Worm (Caenorhabditis elegans): ENCODE results near the gene F31F7.2.

Gene F31F7.2

ce11 chrV:6243260-6243659 is 27.4 kb upstream of the F31F7.2 start (continued):
- TF ChIP-seq attf-4 (tag; optimal IDR thresholded peaks at IDR 0.05) = no peak
- TF ChIP-seq zip-11 (GFP tag; IDR thresholded peaks at IDR 0.05) = no peak
- TF ChIP-seq hif-1 (tag; optimal IDR thresholded peaks at IDR 0.05) = peak in 1 of 2 experiments; percentile 58
- no peak for TF ChIP-seq rbr-2 (tag; optimal IDR thresholded peaks at IDR 0.05)
- no peak for TF ChIP-seq cey-2 (tag; optimal IDR thresholded peaks at IDR 0.05; ENCODE audit: borderline replicate concordance, insufficient read depth)
- no peak for TF ChIP-seq lsy-2 (tag; optimal IDR thresholded peaks at IDR 0.05)
- no peak for TF ChIP-seq ceh-62 (tag; optimal IDR thresholded peaks at IDR 0.05)
- TF ChIP-seq lin-15B (tag; optimal IDR thresholded peaks at IDR 0.05) = no peak
- TF ChIP-seq snpc-1.2 (GFP tag; IDR thresholded peaks at IDR 0.05) = no peak
- TF ChIP-seq Y48G9A.11 (GFP tag; IDR thresholded peaks at IDR 0.05) = no peak
- 0 out of 2 replicates have a peak, but pooled peaks have one; percentile 45 for TF ChIP-seq pha-4 (GFP tag; IDR thresholded peaks at IDR 0.05)
- no peak for TF ChIP-seq pha-4 (tag; optimal IDR thresholded peaks at IDR 0.05)
- TF ChIP-seq hmg-1.1 (GFP tag; IDR thresholded peaks at IDR 0.05) = no peak
- TF ChIP-seq Y5F2A.4 (GFP tag; optimal IDR thresholded peaks at IDR 0.05) = no peak
- no peak for TF ChIP-seq madf-9 (GFP tag; conservative IDR thresholded peaks at IDR 0.05)
- TF ChIP-seq fkh-10 (GFP tag; optimal IDR thresholded peaks at IDR 0.05) = no peak
- TF ChIP-seq zfp-2 (tag; optimal IDR thresholded peaks at IDR 0.05) = no peak
- TF ChIP-seq ceh-28 (tag; optimal IDR thresholded peaks at IDR 0.05) = no peak
- no peak for TF ChIP-seq T26A8.4 (GFP tag; IDR thresholded peaks at IDR 0.05)
- TF ChIP-seq nhr-11 (tag; optimal IDR thresholded peaks at IDR 0.05) = no peak
- TF ChIP-seq hlh-30 (tag; optimal IDR thresholded peaks at IDR 0.05; ENCODE audit: insufficient read depth) = peak; percentile 68
- 0 out of 2 replicates have a peak, but pooled peaks have one; percentile 20 for TF ChIP-seq nhr-41 (GFP tag; IDR thresholded peaks at IDR 0.05)
- TF ChIP-seq Y75B8A.6 (GFP tag; IDR thresholded peaks at IDR 0.05) = no peak
- TF ChIP-seq lir-3 (tag; optimal IDR thresholded peaks at IDR 0.05) = no peak
- TF ChIP-seq dmd-8 (GFP tag; IDR thresholded peaks at IDR 0.05) = no peak
- TF ChIP-seq mes-2 (tag; optimal IDR thresholded peaks at IDR 0.05; ENCODE audit: poor library complexity, severe bottlenecking) = peak; percentile 42
- no peak for TF ChIP-seq egl-27 (tag; optimal IDR thresholded peaks at IDR 0.05)
- TF ChIP-seq ZK546.5 (tag; optimal IDR thresholded peaks at IDR 0.05) = no peak
- no peak for TF ChIP-seq dpl-1 (GFP tag; optimal IDR thresholded peaks at IDR 0.05)
- no peak for TF ChIP-seq lin-38 (GFP tag; IDR thresholded peaks at IDR 0.05)
- TF ChIP-seq Y105C5A.15 (GFP tag; IDR thresholded peaks at IDR 0.05) = no peak
- no peak for TF ChIP-seq snpc-4 (tag; optimal IDR thresholded peaks at IDR 0.05)
- no peak for TF ChIP-seq R02D3.7 (tag; optimal IDR thresholded peaks at IDR 0.05)
- no peak for TF ChIP-seq gei-8 (GFP tag; optimal IDR thresholded peaks at IDR 0.05)
- TF ChIP-seq ztf-11 (tag; optimal IDR thresholded peaks at IDR 0.05) = no peak
- peak; percentile 25 for TF ChIP-seq nhr-102 (tag; optimal IDR thresholded peaks at IDR 0.05)
- TF ChIP-seq zip-2 (tag; optimal IDR thresholded peaks at IDR 0.05) = no peak
- TF ChIP-seq ztf-7 (tag; optimal IDR thresholded peaks at IDR 0.05) = no peak
- no peak for TF ChIP-seq saeg-2 (GFP tag; IDR thresholded peaks at IDR 0.05)
- peak; percentile 74 for TF ChIP-seq nhr-28 (tag; optimal IDR thresholded peaks at IDR 0.05)
- no peak for TF ChIP-seq duxl-1 (tag; optimal IDR thresholded peaks at IDR 0.05; ENCODE audit: poor library complexity)
- TF ChIP-seq php-3 (GFP tag; IDR thresholded peaks at IDR 0.05) = peak; percentile 91
- TF ChIP-seq lin-39 (tag; optimal IDR thresholded peaks at IDR 0.05) = no peak
- TF ChIP-seq unc-39 (tag; optimal IDR thresholded peaks at IDR 0.05) = no peak
- no peak for TF ChIP-seq daf-12 (tag; optimal IDR thresholded peaks at IDR 0.05)
- no peak for TF ChIP-seq ama-1 (optimal IDR thresholded peaks at IDR 0.05)
- no peak for TF ChIP-seq nhr-25 (tag; optimal IDR thresholded peaks at IDR 0.05; ENCODE audit: borderline replicate concordance, insufficient read depth)
- TF ChIP-seq tag-97 (GFP tag; IDR thresholded peaks at IDR 0.05) = no peak
- TF ChIP-seq zag-1 (tag; optimal IDR thresholded peaks at IDR 0.05) = no peak
- no peak for TF ChIP-seq F49E8.2 (tag; optimal IDR thresholded peaks at IDR 0.05; ENCODE audit: borderline replicate concordance)
- TF ChIP-seq ceh-82 (tag; optimal IDR thresholded peaks at IDR 0.05) = no peak
- peak; percentile 86 for TF ChIP-seq mxl-3 (GFP tag; optimal IDR thresholded peaks at IDR 0.05)
